Fruit fly (Drosophila melanogaster): ENCODE measurements around the gene Anp.

The Anp gene

DNA sequence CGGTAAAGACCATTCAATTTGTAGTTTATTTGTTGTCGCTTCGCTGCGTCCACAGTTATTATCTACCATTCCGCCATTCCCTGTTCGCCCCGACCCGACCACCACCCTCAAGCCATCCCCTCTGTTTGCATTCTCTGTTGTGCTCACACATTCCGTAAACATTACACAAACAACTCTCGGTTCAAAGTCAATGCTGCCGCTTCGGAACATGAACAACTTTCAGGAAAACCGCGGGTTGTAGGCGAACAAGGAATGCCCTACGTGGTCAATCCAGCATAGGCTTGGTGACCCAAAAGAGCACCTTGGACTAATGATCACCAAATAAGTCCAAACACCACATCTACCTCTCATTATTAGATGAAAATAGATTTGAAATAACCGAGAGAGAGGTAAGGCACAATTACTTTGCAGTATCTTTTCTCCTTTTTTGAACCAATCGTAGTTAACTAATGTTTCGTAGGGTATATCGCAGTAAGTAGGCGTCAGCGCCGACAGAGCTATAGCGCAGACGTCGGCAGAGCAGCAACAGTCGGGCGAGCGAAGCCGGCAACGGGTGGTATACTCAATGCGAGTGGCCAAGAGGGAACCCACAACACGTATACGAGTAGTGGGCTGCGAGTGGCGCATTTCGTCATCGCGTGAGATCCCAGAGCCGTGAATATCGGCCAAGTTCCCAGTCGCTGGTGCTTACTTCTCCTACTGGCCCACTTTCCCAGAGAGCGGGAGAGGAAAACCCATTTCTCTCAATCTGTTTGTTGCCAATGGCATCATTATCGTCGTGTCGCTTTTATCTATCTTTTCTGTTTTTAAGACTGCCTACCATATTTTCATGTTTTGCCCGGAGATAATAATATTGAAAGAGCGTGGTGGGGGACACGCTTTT, 6.4 kb upstream of the Anp start (continued):
- TF ChIP-seq az2 (GFP tag; optimal IDR thresholded peaks at IDR 0.05) (peak; percentile 93), cg (GFP tag; optimal IDR thresholded peaks at IDR 0.05) (no peak), CG7745 (tag; optimal IDR thresholded peaks at IDR 0.05) (no peak), wor (GFP tag; IDR thresholded peaks at IDR 0.05) (peak; percentile 92), ftz-f1 (GFP tag; optimal IDR thresholded peaks at IDR 0.05) (peak; percentile 92), h (optimal IDR thresholded peaks at IDR 0.05) (no peak), crol (GFP tag; IDR thresholded peaks at IDR 0.05) (peak; percentile 100), CG7928 (GFP tag; optimal IDR thresholded peaks at IDR 0.05) (peak; percentile 77), fd64A (GFP tag; optimal IDR thresholded peaks at IDR 0.05) (peak; percentile 91), MESR4 (GFP tag; optimal IDR thresholded peaks at IDR 0.05) (no peak), prd (optimal IDR thresholded peaks at IDR 0.05) (no peak), prd (GFP tag; IDR thresholded peaks at IDR 0.05) (peak; percentile 95), CG12659 (GFP tag; optimal IDR thresholded peaks at IDR 0.05) (peak; percentile 90), CG9797 (GFP tag; optimal IDR thresholded peaks at IDR 0.05) (peak; percentile 54), Ets65A (GFP tag) (peak; percentile 100), crp (GFP tag; optimal IDR thresholded peaks at IDR 0.05) (peak in 1 of 2 experiments; percentile 46), CG14965 (GFP tag; optimal IDR thresholded peaks at IDR 0.05; ENCODE audit: borderline replicate concordance) (peak; percentile 92), yki (optimal IDR thresholded peaks at IDR 0.05) (no peak), Sox102F (GFP tag; optimal IDR thresholded peaks at IDR 0.05) (peak; percentile 94), Hmr (GFP tag; optimal IDR thresholded peaks at IDR 0.05) (peak; percentile 96), CG17328 (GFP tag; IDR thresholded peaks at IDR 0.05) (peak; percentile 70; the same call in 1 of the 2 replicates), CG6683 (GFP tag; optimal IDR thresholded peaks at IDR 0.05) (peak; percentile 93), lmd (GFP tag; IDR thresholded peaks at IDR 0.05) (peak; percentile 96), CG4424 (GFP tag; optimal IDR thresholded peaks at IDR 0.05) (peak; percentile 98), YL-1 (GFP tag; optimal IDR thresholded peaks at IDR 0.05) (peak; percentile 56), dysf (GFP tag; IDR thresholded peaks at IDR 0.05) (peak; percentile 97), eve (GFP tag; optimal IDR thresholded peaks at IDR 0.05) (no peak), Opbp (GFP tag; IDR thresholded peaks at IDR 0.05; ENCODE audit: partially characterized antibody) (no peak), BtbVII (GFP tag; optimal IDR thresholded peaks at IDR 0.05) (peak; percentile 96), CG11093 (GFP tag; IDR thresholded peaks at IDR 0.05) (peak; percentile 90), kni (GFP tag; optimal IDR thresholded peaks at IDR 0.05) (peak; percentile 90), gsb (GFP tag; IDR thresholded peaks at IDR 0.05) (peak; percentile 85), Dip2 (GFP tag; IDR thresholded peaks at IDR 0.05) (no peak; the same call in 1 of the 2 replicates), CG12391 (tag; optimal IDR thresholded peaks at IDR 0.05) (peak; percentile 91), Meics (GFP tag; optimal IDR thresholded peaks at IDR 0.05) (peak; percentile 97), CG32772 (GFP tag; IDR thresholded peaks at IDR 0.05) (peak; percentile 94), hkb (optimal IDR thresholded peaks at IDR 0.05) (no peak), hkb (GFP tag; IDR thresholded peaks at IDR 0.05) (peak; percentile 99), Fer1 (GFP tag; optimal IDR thresholded peaks at IDR 0.05) (peak; percentile 98), CG8765 (GFP tag; IDR thresholded peaks at IDR 0.05) (peak; percentile 66; the same call in 1 of the 2 replicates), en (GFP tag; optimal IDR thresholded peaks at IDR 0.05) (peak; percentile 89), Mrtf (GFP tag; IDR thresholded peaks at IDR 0.05) (peak; percentile 90), pita (GFP tag; optimal IDR thresholded peaks at IDR 0.05) (no peak), corto (GFP tag; optimal IDR thresholded peaks at IDR 0.05) (no peak), CG5245 (GFP tag; optimal IDR thresholded peaks at IDR 0.05) (peak; percentile 96), CG18764 (GFP tag; optimal IDR thresholded peaks at IDR 0.05) (peak; percentile 96), CG3995 (GFP tag; optimal IDR thresholded peaks at IDR 0.05) (peak; percentile 78), CG7786 (GFP tag; optimal IDR thresholded peaks at IDR 0.05) (peak; percentile 96), Sox100B (GFP tag; optimal IDR thresholded peaks at IDR 0.05) (peak; percentile 96), Deaf1 (tag; optimal IDR thresholded peaks at IDR 0.05) (peak; percentile 83)
